Worm (Caenorhabditis elegans) whole organism, L4 larva: ENCODE measurements around the gene M142.8.

ENCODE experiments used
- aha-1 ChIP-seq: fragments of 150-350 bp; peaks from one replicate; lab custom pipeline; 2014; ENCODE audit warnings: missing biosample characterization, missing genetic modification characterization
- arid-1 ChIP-seq: fragments of 200-800 bp; sonication (Bioruptor generic); conservative IDR thresholded peaks from 2 replicates; pipeline ENCODE4 v1.3.6; 2022; ENCODE audit warnings: missing genetic modification reagents, missing genetic modification characterization, missing compliant biosample characterization
- ceh-62 ChIP-seq: sonication (generic microtip); optimal IDR thresholded peaks from 2 replicates; lab custom pipeline; 2017; ENCODE audit warnings: missing biosample characterization, missing genetic modification characterization
- jun-1 ChIP-seq: fragments of 150-350 bp; optimal IDR thresholded peaks from 2 replicates; lab custom pipeline; 2014; ENCODE audit warnings: missing biosample characterization, missing genetic modification reagents, missing genetic modification characterization
- mdl-1 ChIP-seq, 2 experiments: fragments of 150-350 bp in 1 of 2; sonication (generic microtip) in 1 of 2; optimal IDR thresholded peaks; 2 replicates each; lab custom pipeline; 2014 to 2017; ENCODE audit warnings: missing biosample characterization in 2 of 2, missing genetic modification characterization in 2 of 2
- nhr-28 ChIP-seq: fragments of 150-350 bp; optimal IDR thresholded peaks from 2 replicates; lab custom pipeline; 2014; ENCODE audit warnings: missing biosample characterization, missing genetic modification characterization
- nhr-41 ChIP-seq: fragments of 200-800 bp; sonication (Bioruptor generic); IDR thresholded peaks from 2 replicates; pipeline ENCODE4 v1.3.6; 2022; ENCODE audit warnings: missing genetic modification reagents, missing genetic modification characterization, missing compliant biosample characterization
- set-16 ChIP-seq: fragments of 200-800 bp; sonication (Bioruptor generic); IDR thresholded peaks from 2 replicates; pipeline ENCODE4 v1.3.6; 2022; ENCODE audit warnings: missing genetic modification reagents, missing genetic modification characterization, missing compliant biosample characterization
- unc-130 ChIP-seq: sonication (generic microtip); optimal IDR thresholded peaks from 2 replicates; lab custom pipeline; 2016; ENCODE audit warnings: missing genetic modification reagents, missing genetic modification characterization, missing compliant biosample characterization
- vab-7 ChIP-seq: fragments of 200-800 bp; sonication (Bioruptor generic); IDR thresholded peaks from 2 replicates; pipeline ENCODE4 v1.3.6; 2022; ENCODE audit warnings: missing genetic modification reagents, missing genetic modification characterization, missing compliant biosample characterization
- ztf-11 ChIP-seq: fragments of 150-350 bp; optimal IDR thresholded peaks from 2 replicates; lab custom pipeline; 2014; ENCODE audit warnings: missing biosample characterization, missing genetic modification characterization

DNA sequence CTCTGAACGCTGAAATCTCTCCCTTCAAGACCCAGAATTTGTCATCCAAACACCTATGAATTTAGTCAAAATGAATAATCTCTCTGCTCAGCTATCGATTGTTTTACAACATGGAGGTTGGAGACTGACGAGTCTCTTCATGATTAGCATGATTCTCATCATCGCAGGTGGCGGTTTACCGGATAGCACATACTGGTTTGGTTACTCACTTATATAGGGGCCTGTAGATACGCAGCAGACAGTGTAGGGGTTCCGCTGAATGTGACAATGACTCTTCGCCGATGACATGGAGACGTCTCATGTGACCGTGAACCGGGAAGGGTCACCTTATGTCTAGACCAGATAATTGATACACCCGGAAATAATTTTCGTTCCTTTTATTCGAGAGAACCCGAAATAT lies 43.1 kb downstream of the M142.8 start:
- TF ChIP-seq mdl-1 (tag; optimal IDR thresholded peaks at IDR 0.05; lab: Kevin White, UChicago), result no peak
- TF ChIP-seq unc-130, result no peak
- TF ChIP-seq nhr-28 (tag; lab: Kevin White, UChicago), result no peak
- no peak for TF ChIP-seq aha-1
- no peak for TF ChIP-seq jun-1 (tag; lab: Kevin White, UChicago)
- no peak for TF ChIP-seq ztf-11 (tag; lab: Kevin White, UChicago)
- TF ChIP-seq nhr-41 (GFP tag; lab: Robert Waterston, UW), result no peak
- no peak for TF ChIP-seq ceh-62
- no peak for TF ChIP-seq arid-1
- TF ChIP-seq set-16 (GFP tag; lab: Robert Waterston, UW), result no peak
- TF ChIP-seq vab-7 (GFP tag; lab: Robert Waterston, UW), result no peak
